Fruit fly (Drosophila melanogaster) whole organism, embryonic: ENCODE measurements around the gene CG11698.

ENCODE experiments used
- Aef1 ChIP-seq: fragments of 200-800 bp; sonication (Bioruptor generic); IDR thresholded peaks from 3 replicates; pipeline ENCODE4 v1.3.6; 2022; ENCODE audit warnings: missing biosample characterization, missing genetic modification characterization
- CG10979 ChIP-seq: fragments of 200-800 bp; sonication (Bioruptor generic); optimal IDR thresholded peaks from 2 replicates; lab custom pipeline; 2018; ENCODE audit warnings: missing biosample characterization, mild to moderate bottlenecking, missing genetic modification characterization, moderate library complexity
- CG15601 ChIP-seq: fragments of 200-800 bp; sonication (Bioruptor generic); optimal IDR thresholded peaks from 3 replicates; lab custom pipeline; 2019; ENCODE audit warnings: missing biosample characterization, mild to moderate bottlenecking, missing genetic modification characterization, moderate library complexity
- CG17385 ChIP-seq: fragments of 200-800 bp; sonication (Bioruptor generic); optimal IDR thresholded peaks from 3 replicates; lab custom pipeline; 2018; ENCODE audit warnings: missing biosample characterization, mild to moderate bottlenecking, missing genetic modification characterization
- CG17802 ChIP-seq: fragments of 200-800 bp; sonication (Bioruptor generic); optimal IDR thresholded peaks from 2 replicates; lab custom pipeline; 2018; ENCODE audit warnings: missing biosample characterization, mild to moderate bottlenecking, missing genetic modification characterization, moderate library complexity
- CG3163 ChIP-seq: fragments of 200-800 bp; sonication (Bioruptor generic); optimal IDR thresholded peaks from 3 replicates; lab custom pipeline; 2016; ENCODE audit warnings: missing biosample characterization, missing genetic modification characterization
- CG4617 ChIP-seq: fragments of 200-800 bp; sonication (Bioruptor generic); optimal IDR thresholded peaks from 3 replicates; lab custom pipeline; 2016; ENCODE audit warnings: missing biosample characterization, missing genetic modification characterization, borderline replicate concordance
- CG4730 ChIP-seq: fragments of 200-800 bp; sonication (Bioruptor generic); IDR thresholded peaks from 2 replicates; pipeline ENCODE4 v1.3.6; 2022; ENCODE audit warnings: missing biosample characterization, missing genetic modification characterization
- CG5180 ChIP-seq: fragments of 200-800 bp; sonication (Bioruptor generic); optimal IDR thresholded peaks from 3 replicates; lab custom pipeline; 2017; ENCODE audit warnings: missing biosample characterization, missing genetic modification characterization, mild to moderate bottlenecking, moderate library complexity, missing genetic modification reagents
- Camta ChIP-seq: fragments of 200-800 bp; sonication (Bioruptor generic); optimal IDR thresholded peaks from 2 replicates; lab custom pipeline; 2016; ENCODE audit warnings: missing biosample characterization, missing genetic modification characterization
- D19B ChIP-seq: fragments of 200-800 bp; sonication (Bioruptor generic); optimal IDR thresholded peaks from 2 replicates; lab custom pipeline; 2017; ENCODE audit warnings: missing biosample characterization, mild to moderate bottlenecking, missing genetic modification characterization
- H15 ChIP-seq: fragments of 200-800 bp; sonication (Bioruptor generic); IDR thresholded peaks from 3 replicates; pipeline ENCODE4 v1.3.6; 2022; ENCODE audit warnings: missing biosample characterization, missing genetic modification characterization
- H2.0 ChIP-seq: fragments of 200-800 bp; sonication (Bioruptor generic); IDR thresholded peaks from 2 replicates; pipeline ENCODE4 v1.3.6; 2022; ENCODE audit warnings: missing biosample characterization, missing genetic modification characterization
- HLH4C ChIP-seq: fragments of 200-800 bp; sonication (Bioruptor generic); IDR thresholded peaks from 3 replicates; pipeline ENCODE4 v1.3.6; 2022; ENCODE audit warnings: missing biosample characterization, missing genetic modification characterization; ENCODE audit not compliant: partially characterized antibody
- Lpt ChIP-seq: fragments of >200 bp; optimal IDR thresholded peaks from 2 replicates; lab custom pipeline; 2018; ENCODE audit warnings: missing biosample characterization, missing genetic modification characterization
- NFAT ChIP-seq: fragments of 200-800 bp; sonication (Bioruptor generic); IDR thresholded peaks from 2 replicates; pipeline ENCODE4 v1.3.6; 2022; ENCODE audit warnings: missing biosample characterization, missing genetic modification characterization
- Oaz ChIP-seq: fragments of 200-800 bp; sonication (Bioruptor generic); IDR thresholded peaks from 2 replicates; pipeline ENCODE4 v1.3.6; 2022; ENCODE audit warnings: missing biosample characterization, missing genetic modification characterization
- Xrp1 ChIP-seq: fragments of 200-800 bp; sonication (Bioruptor generic); IDR thresholded peaks from 2 replicates; pipeline ENCODE4 v1.3.6; 2022; ENCODE audit warnings: missing biosample characterization, missing genetic modification characterization
- amos ChIP-seq: fragments of 200-800 bp; sonication (Bioruptor generic); IDR thresholded peaks from 2 replicates; pipeline ENCODE4 v1.3.6; 2022; ENCODE audit warnings: missing biosample characterization, missing genetic modification characterization; ENCODE audit not compliant: partially characterized antibody
- ash1 ChIP-seq: fragments of 200-800 bp; sonication (Bioruptor generic); optimal IDR thresholded peaks from 2 replicates; lab custom pipeline; 2018; ENCODE audit warnings: missing biosample characterization, mild to moderate bottlenecking, missing genetic modification characterization
- crc ChIP-seq: fragments of 200-800 bp; sonication (Bioruptor generic); optimal IDR thresholded peaks from 2 replicates; lab custom pipeline; 2016; ENCODE audit warnings: missing biosample characterization, missing genetic modification characterization
- crol ChIP-seq: fragments of 200-800 bp; sonication (Bioruptor generic); IDR thresholded peaks from 2 replicates; pipeline ENCODE4 v1.3.6; 2022; ENCODE audit warnings: missing biosample characterization, missing genetic modification characterization
- h ChIP-seq: fragments of >200 bp; optimal IDR thresholded peaks from 2 replicates; lab custom pipeline; 2017
- nom ChIP-seq: fragments of 200-800 bp; sonication (Bioruptor generic); optimal IDR thresholded peaks from 2 replicates; lab custom pipeline; 2017; ENCODE audit warnings: missing biosample characterization, missing genetic modification characterization, mild to moderate bottlenecking, moderate library complexity, missing genetic modification reagents
- prd ChIP-seq, 3 experiments: fragments of >200 bp in 2 of 3; fragments of 200-800 bp in 1 of 3; sonication (Bioruptor generic) in 1 of 3; optimal IDR thresholded peaks in 2 of 3; IDR thresholded peaks in 1 of 3; 2 replicates in 2 of 3; 3 replicates in 1 of 3; pipeline versions ENCODE4 v1.3.6 to Lab custom; 2017 to 2022; ENCODE audit warnings: missing biosample characterization in 1 of 3, missing genetic modification characterization in 1 of 3
- psq ChIP-seq: fragments of 200-800 bp; sonication (Bioruptor generic); optimal IDR thresholded peaks from 2 replicates; lab custom pipeline; 2017; ENCODE audit warnings: missing biosample characterization, missing genetic modification characterization
- ranshi ChIP-seq: fragments of 200-800 bp; sonication (Bioruptor generic); IDR thresholded peaks from 2 replicates; pipeline ENCODE4 v1.3.6; 2022; ENCODE audit warnings: missing biosample characterization, missing genetic modification characterization
- row ChIP-seq: fragments of 200-800 bp; sonication (Bioruptor generic); IDR thresholded peaks from 3 replicates; pipeline ENCODE4 v1.3.6; 2022; ENCODE audit warnings: missing biosample characterization, missing genetic modification characterization
- sens ChIP-seq: fragments of 200-800 bp; sonication (Bioruptor generic); peaks from one replicate; lab custom pipeline; 2016; ENCODE audit warnings: missing biosample characterization, missing genetic modification characterization
- slbo ChIP-seq: fragments of 200-800 bp; sonication (Bioruptor generic); IDR thresholded peaks from 2 replicates; pipeline ENCODE4 v1.3.6; 2022; ENCODE audit warnings: missing biosample characterization, missing genetic modification characterization
- sob ChIP-seq: fragments of 200-800 bp; sonication (Bioruptor generic); IDR thresholded peaks from 2 replicates; pipeline ENCODE4 v1.3.6; 2022; ENCODE audit warnings: missing biosample characterization, missing genetic modification characterization
- stwl ChIP-seq: fragments of 200-800 bp; sonication (Bioruptor generic); optimal IDR thresholded peaks from 3 replicates; lab custom pipeline; 2018; ENCODE audit warnings: missing biosample characterization, mild to moderate bottlenecking, missing genetic modification characterization, moderate library complexity
- twi ChIP-seq: fragments of 200-800 bp; optimal IDR thresholded peaks from 2 replicates; lab custom pipeline; 2019; ENCODE audit warnings: missing biosample characterization, mild to moderate bottlenecking, missing genetic modification characterization, moderate library complexity
- tx ChIP-seq: fragments of 200-800 bp; sonication (Bioruptor generic); optimal IDR thresholded peaks from 2 replicates; lab custom pipeline; 2016; ENCODE audit warnings: missing biosample characterization, missing genetic modification characterization
- usp ChIP-seq: fragments of >200 bp; optimal IDR thresholded peaks from 2 replicates; lab custom pipeline; 2017; ENCODE audit warnings: missing biosample characterization, missing genetic modification characterization
- vvl ChIP-seq: fragments of 200-800 bp; sonication (Bioruptor generic); IDR thresholded peaks from 2 replicates; pipeline ENCODE4 v1.3.6; 2022; ENCODE audit warnings: missing biosample characterization, missing genetic modification characterization
- wor ChIP-seq: fragments of 200-800 bp; sonication (Bioruptor generic); IDR thresholded peaks from 2 replicates; pipeline ENCODE4 v1.3.6; 2022; ENCODE audit warnings: missing biosample characterization, missing genetic modification characterization
- zen ChIP-seq: fragments of 200-800 bp; sonication (Bioruptor generic); optimal IDR thresholded peaks from 3 replicates; lab custom pipeline; 2018; ENCODE audit warnings: missing biosample characterization, mild to moderate bottlenecking, missing genetic modification characterization, moderate library complexity
- zen2 ChIP-seq: fragments of 200-800 bp; sonication (Bioruptor generic); IDR thresholded peaks from 3 replicates; pipeline ENCODE4 v1.3.6; 2022; ENCODE audit warnings: missing biosample characterization, missing genetic modification characterization; ENCODE audit not compliant: partially characterized antibody

The CG11698 gene

dm6 chr3R:8288790-8289189, 23.2 kb upstream of the CG11698 start (continued):
- TF ChIP-seq twi (tag; lab: Kevin White, UChicago), result peak; percentile 88
- TF ChIP-seq Oaz (GFP tag; lab: Robert Waterston, UW), result no peak
- TF ChIP-seq CG10979, result no peak
- no peak for TF ChIP-seq nom (GFP tag; lab: Kevin White, UChicago)
- TF ChIP-seq zen (tag; lab: Kevin White, UChicago), result no peak
- TF ChIP-seq amos (GFP tag; lab: Robert Waterston, UW), result peak; percentile 31; the same call in 1 of the 2 replicates
- TF ChIP-seq row (GFP tag; lab: Robert Waterston, UW), result 0 out of 3 replicates have a peak, but pooled peaks have one; percentile 28
- no peak for TF ChIP-seq CG5180 (GFP tag; lab: Kevin White, UChicago)
- TF ChIP-seq sob, result no peak
- TF ChIP-seq prd (optimal IDR thresholded peaks at IDR 0.05; lab: Kevin White, UChicago), result no peak
- TF ChIP-seq prd (GFP tag; IDR thresholded peaks at IDR 0.05; lab: Robert Waterston, UW), result peak; percentile 27; the same call in 1 of the 3 replicates
- TF ChIP-seq H15 (GFP tag; lab: Robert Waterston, UW), result no peak
- TF ChIP-seq HLH4C, result no peak
- no peak for TF ChIP-seq slbo (GFP tag; lab: Robert Waterston, UW)
- TF ChIP-seq CG17385 (GFP tag; lab: Kevin White, UChicago), result no peak
- TF ChIP-seq psq, result no peak
- TF ChIP-seq Camta (GFP tag; lab: Kevin White, UChicago), result no peak
- no peak for TF ChIP-seq ranshi (GFP tag; lab: Robert Waterston, UW)
- TF ChIP-seq stwl (tag; lab: Kevin White, UChicago), result no peak
- TF ChIP-seq NFAT (GFP tag; lab: Robert Waterston, UW), result no peak
- 0 out of 2 replicates have a peak, but pooled peaks have one; percentile 22 for TF ChIP-seq vvl (GFP tag; lab: Robert Waterston, UW)
- TF ChIP-seq crc (GFP tag; lab: Kevin White, UChicago), result no peak
- TF ChIP-seq crol, result no peak
- no peak for TF ChIP-seq Aef1 (GFP tag; lab: Robert Waterston, UW)
- no peak for TF ChIP-seq ash1 (GFP tag; lab: Kevin White, UChicago)
- no peak for TF ChIP-seq usp (GFP tag; lab: Kevin White, UChicago)
- no peak for TF ChIP-seq CG15601 (tag; lab: Kevin White, UChicago)
- no peak for TF ChIP-seq CG17802 (tag; lab: Kevin White, UChicago)
- TF ChIP-seq Xrp1 (GFP tag; lab: Robert Waterston, UW), result 0 out of 2 replicates have a peak, but pooled peaks have one; percentile 13
- no peak for TF ChIP-seq H2.0 (GFP tag; lab: Robert Waterston, UW)
- TF ChIP-seq, all 482 proteins: peak for 12

- TF ChIP-seq zen2 (GFP tag; lab: Robert Waterston, UW) (0 out of 3 replicates have a peak, but pooled peaks have one; percentile 10), D19B (no peak)
Observed at dm6 chr3R:8290478-8290877, 21.5 kb upstream of the CG11698 start, which contains the start of gene CG11672. Gene CG11672, minus strand, starts transcription at chr3R:8290578.

dm6 chr3R:8290940-8291339, 21.0 kb upstream of the CG11698 start, which contains the start of gene CG31464:
Gene CG31464, plus strand, starts transcription at chr3R:8291240.
- no peak for TF ChIP-seq CG4730 (GFP tag; lab: Robert Waterston, UW)
- no peak for TF ChIP-seq h (lab: Kevin White, UChicago)
- TF ChIP-seq sens (GFP tag; lab: Kevin White, UChicago), result peak; percentile 33
- no peak for TF ChIP-seq Lpt
- TF ChIP-seq CG4617 (GFP tag; lab: Kevin White, UChicago), result no peak
- TF ChIP-seq tx (GFP tag; lab: Kevin White, UChicago), result no peak
- no peak for TF ChIP-seq CG3163 (GFP tag; lab: Kevin White, UChicago)
- no peak for TF ChIP-seq wor (GFP tag; lab: Robert Waterston, UW)
